Fruit fly (Drosophila melanogaster): ENCODE measurements around the gene CG13877.

Gene CG13877

dm6 chr3L:174501-174900 is 43.4 kb upstream of the CG13877 start (continued):
- no peak for TF ChIP-seq bsh (GFP tag; optimal IDR thresholded peaks at IDR 0.05)
- peak; percentile 80 for TF ChIP-seq CG16813 (GFP tag; IDR thresholded peaks at IDR 0.05; ENCODE audit: partially characterized antibody)
- peak; percentile 79 for TF ChIP-seq CG7963 (GFP tag; IDR thresholded peaks at IDR 0.05; ENCODE audit: partially characterized antibody)
- TF ChIP-seq Chrac-16 (GFP tag; optimal IDR thresholded peaks at IDR 0.05), result no peak
- no peak for TF ChIP-seq CG6854 (GFP tag; optimal IDR thresholded peaks at IDR 0.05)
- TF ChIP-seq tio (GFP tag; optimal IDR thresholded peaks at IDR 0.05), result no peak
- no peak for TF ChIP-seq Atf-2 (GFP tag; optimal IDR thresholded peaks at IDR 0.05)
- TF ChIP-seq Drgx (GFP tag; IDR thresholded peaks at IDR 0.05), result no peak
- TF ChIP-seq rib (GFP tag; IDR thresholded peaks at IDR 0.05), result no peak
- TF ChIP-seq CG31441 (GFP tag; IDR thresholded peaks at IDR 0.05), result no peak
- TF ChIP-seq CG10959 (GFP tag; IDR thresholded peaks at IDR 0.05), result no peak
- TF ChIP-seq CG16815 (GFP tag; optimal IDR thresholded peaks at IDR 0.05), result no peak
- TF ChIP-seq MESR4 (GFP tag; optimal IDR thresholded peaks at IDR 0.05), result no peak
- no peak for TF ChIP-seq CG6813 (GFP tag; optimal IDR thresholded peaks at IDR 0.05)
- TF ChIP-seq CG33557 (GFP tag; optimal IDR thresholded peaks at IDR 0.05), result no peak
- TF ChIP-seq inv (GFP tag; IDR thresholded peaks at IDR 0.05; ENCODE audit: partially characterized antibody), result peak; percentile 77
- peak; percentile 86 for TF ChIP-seq CG42726 (GFP tag; IDR thresholded peaks at IDR 0.05; ENCODE audit: partially characterized antibody)
- TF ChIP-seq BEAF-32 (GFP tag; optimal IDR thresholded peaks at IDR 0.05), result peak; percentile 84
- no peak for TF ChIP-seq cas (GFP tag; IDR thresholded peaks at IDR 0.05)
- TF ChIP-seq Ets97D (GFP tag; optimal IDR thresholded peaks at IDR 0.05), result peak; percentile 49
- TF ChIP-seq CG10274 (GFP tag; optimal IDR thresholded peaks at IDR 0.05), result no peak
- no peak for TF ChIP-seq al (GFP tag; IDR thresholded peaks at IDR 0.05)
- TF ChIP-seq Blimp-1 (GFP tag; optimal IDR thresholded peaks at IDR 0.05), result no peak
- no peak for TF ChIP-seq NC2β (GFP tag; optimal IDR thresholded peaks at IDR 0.05)
- no peak for TF ChIP-seq CG8089 (GFP tag; optimal IDR thresholded peaks at IDR 0.05)
- TF ChIP-seq Atf6 (GFP tag; IDR thresholded peaks at IDR 0.05), result no peak
- TF ChIP-seq CG14965 (GFP tag; optimal IDR thresholded peaks at IDR 0.05; ENCODE audit: borderline replicate concordance), result no peak
- TF ChIP-seq esg (GFP tag; conservative IDR thresholded peaks at IDR 0.05), result no peak
- no peak for TF ChIP-seq cad (GFP tag; optimal IDR thresholded peaks at IDR 0.05)
- TF ChIP-seq CG11398 (GFP tag; optimal IDR thresholded peaks at IDR 0.05), result no peak
- no peak for TF ChIP-seq CG3281 (GFP tag; optimal IDR thresholded peaks at IDR 0.05)
- no peak for TF ChIP-seq E2f1 (GFP tag; IDR thresholded peaks at IDR 0.05)
- no peak for TF ChIP-seq CG4328 (GFP tag; optimal IDR thresholded peaks at IDR 0.05)
- TF ChIP-seq eyg (GFP tag; optimal IDR thresholded peaks at IDR 0.05), result no peak
- TF ChIP-seq CG15696 (tag; optimal IDR thresholded peaks at IDR 0.05), result no peak
- TF ChIP-seq CG6254 (GFP tag; optimal IDR thresholded peaks at IDR 0.05), result no peak
- TF ChIP-seq Sry-δ (GFP tag; optimal IDR thresholded peaks at IDR 0.05), result peak; percentile 86
- peak; percentile 71 for TF ChIP-seq stwl (tag; optimal IDR thresholded peaks at IDR 0.05)
- TF ChIP-seq caup (GFP tag; optimal IDR thresholded peaks at IDR 0.05; ENCODE audit: severe bottlenecking), result no peak
- TF ChIP-seq slou (GFP tag; optimal IDR thresholded peaks at IDR 0.05), result no peak
- peak; percentile 1 for TF ChIP-seq CG10147 (GFP tag; optimal IDR thresholded peaks at IDR 0.05)
- no peak for TF ChIP-seq ewg (GFP tag; optimal IDR thresholded peaks at IDR 0.05)
- peak; percentile 4 for TF ChIP-seq pros (GFP tag; optimal IDR thresholded peaks at IDR 0.05)
- TF ChIP-seq Dll (GFP tag; IDR thresholded peaks at IDR 0.05; ENCODE audit: partially characterized antibody), result peak; percentile 90
- peak; percentile 23 for TF ChIP-seq D19A (tag; optimal IDR thresholded peaks at IDR 0.05)
- no peak for TF ChIP-seq sqz (GFP tag; optimal IDR thresholded peaks at IDR 0.05)
- TF ChIP-seq CG13894 (tag; optimal IDR thresholded peaks at IDR 0.05), result peak; percentile 19
- no peak for TF ChIP-seq CG7357 (GFP tag; IDR thresholded peaks at IDR 0.05)
- no peak for TF ChIP-seq CHES-1-like (GFP tag; optimal IDR thresholded peaks at IDR 0.05)
- TF ChIP-seq CG32532 (GFP tag; IDR thresholded peaks at IDR 0.05), result no peak
- TF ChIP-seq HLH54F (GFP tag; optimal IDR thresholded peaks at IDR 0.05), result no peak
